Fruit fly (Drosophila melanogaster): Measurements from ENCODE around the gene CG3823.
A peak's percentile ranks its signal among the peaks of the same experiment; 100 is the strongest.

CG3823 gene

DNA sequence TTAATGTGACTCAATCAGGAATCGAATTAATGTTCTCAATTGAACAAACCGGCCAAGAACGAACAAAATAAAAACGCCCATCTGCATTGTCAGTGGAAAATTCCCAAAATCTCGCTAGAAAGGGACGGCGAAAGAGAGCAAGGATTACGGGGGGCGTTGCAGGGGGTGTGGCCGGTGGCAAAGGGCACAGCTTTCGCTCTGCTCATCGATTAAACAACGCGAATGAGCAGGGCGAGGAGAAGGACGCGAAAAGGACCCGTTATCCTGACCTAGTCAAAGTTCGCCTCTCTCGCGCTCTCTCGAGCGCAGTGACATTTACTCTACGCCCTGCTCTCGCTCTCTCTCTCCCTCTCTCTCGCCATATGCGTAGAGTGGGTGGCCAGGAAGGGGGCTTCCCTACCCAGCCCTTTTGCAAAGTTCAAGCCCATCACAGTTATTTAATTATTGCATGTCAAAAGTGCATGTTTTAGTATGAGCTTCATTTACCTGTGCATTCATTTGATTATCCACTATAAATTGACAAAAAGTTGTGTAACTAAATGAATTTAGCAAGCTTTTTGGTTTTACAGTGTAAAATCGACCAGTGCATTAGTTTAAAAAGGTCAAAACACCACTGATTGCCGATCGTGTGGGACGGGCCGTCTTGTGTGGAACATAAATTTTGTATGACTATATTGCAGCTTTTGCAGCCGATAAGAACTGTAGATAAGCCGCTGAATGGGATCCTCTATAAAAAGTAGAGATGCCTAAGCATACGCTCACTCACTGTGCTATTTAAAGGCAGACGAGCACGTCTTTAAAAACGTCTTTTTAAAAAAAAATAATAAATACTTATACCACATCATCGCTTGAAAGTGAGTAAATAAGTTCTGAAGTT, 35.2 kb downstream of the CG3823 start (continued):
- TF ChIP-seq Blimp-1 (GFP tag; optimal IDR thresholded peaks at IDR 0.05) = peak; percentile 11
- TF ChIP-seq CG8290 (GFP tag; optimal IDR thresholded peaks at IDR 0.05) = no peak
- TF ChIP-seq CG8290 (tag; optimal IDR thresholded peaks at IDR 0.05) = peak in 1 of 2 experiments; percentile 32
- peak; percentile 13 for TF ChIP-seq zfh2 (GFP tag; optimal IDR thresholded peaks at IDR 0.05)
- TF ChIP-seq CG7839 (tag; optimal IDR thresholded peaks at IDR 0.05) = peak; percentile 39
- TF ChIP-seq ATbp (GFP tag; optimal IDR thresholded peaks at IDR 0.05) = no peak
- TF ChIP-seq Scr (GFP tag; IDR thresholded peaks at IDR 0.05; ENCODE audit: partially characterized antibody) = no peak
- TF ChIP-seq BtbVII (GFP tag; optimal IDR thresholded peaks at IDR 0.05) = no peak
- TF ChIP-seq chn (GFP tag; optimal IDR thresholded peaks at IDR 0.05) = no peak
- 0 out of 2 replicates have a peak, but pooled peaks have one; percentile 21 for TF ChIP-seq CG11085 (GFP tag; IDR thresholded peaks at IDR 0.05)
- TF ChIP-seq phol (tag; optimal IDR thresholded peaks at IDR 0.05) = peak; percentile 2
- peak in 1 of 2 experiments; percentile 21 for TF ChIP-seq bsh (GFP tag; optimal IDR thresholded peaks at IDR 0.05)
- peak; percentile 23 for TF ChIP-seq Hmr (GFP tag; optimal IDR thresholded peaks at IDR 0.05)
- no peak for TF ChIP-seq CG7745 (tag; optimal IDR thresholded peaks at IDR 0.05)
- no peak for TF ChIP-seq stwl (tag; optimal IDR thresholded peaks at IDR 0.05)
- 0 out of 3 replicates have a peak, but pooled peaks have one; percentile 46 for TF ChIP-seq dysf (GFP tag; IDR thresholded peaks at IDR 0.05)
- TF ChIP-seq Nf-YA (GFP tag; IDR thresholded peaks at IDR 0.05) = no peak
- TF ChIP-seq Oaz (GFP tag; IDR thresholded peaks at IDR 0.05) = no peak
- peak; percentile 27 for TF ChIP-seq CG13775 (GFP tag; optimal IDR thresholded peaks at IDR 0.05)
- TF ChIP-seq odd (GFP tag; optimal IDR thresholded peaks at IDR 0.05) = no peak
- no peak for TF ChIP-seq Elba2 (GFP tag; optimal IDR thresholded peaks at IDR 0.05)
- no peak for TF ChIP-seq cad (GFP tag; optimal IDR thresholded peaks at IDR 0.05)
- peak; percentile 66 for TF ChIP-seq sens (GFP tag)
- TF ChIP-seq CG3407 (GFP tag; optimal IDR thresholded peaks at IDR 0.05) = no peak
- no peak for TF ChIP-seq slou (GFP tag; optimal IDR thresholded peaks at IDR 0.05)
- TF ChIP-seq CG6272 (GFP tag; IDR thresholded peaks at IDR 0.05) = no peak
- no peak for TF ChIP-seq CG15073 (GFP tag; optimal IDR thresholded peaks at IDR 0.05)
- TF ChIP-seq Dll (GFP tag; IDR thresholded peaks at IDR 0.05; ENCODE audit: partially characterized antibody) = no peak
- no peak for TF ChIP-seq br (optimal IDR thresholded peaks at IDR 0.05)
- no peak for TF ChIP-seq CG10565 (GFP tag; optimal IDR thresholded peaks at IDR 0.05)
- TF ChIP-seq vnd (GFP tag; IDR thresholded peaks at IDR 0.05; ENCODE audit: partially characterized antibody) = no peak
- TF ChIP-seq CG31388 (GFP tag; optimal IDR thresholded peaks at IDR 0.05) = no peak
- no peak for TF ChIP-seq hkb (optimal IDR thresholded peaks at IDR 0.05)
- no peak for TF ChIP-seq hkb (GFP tag; IDR thresholded peaks at IDR 0.05)
- TF ChIP-seq ranshi (GFP tag; IDR thresholded peaks at IDR 0.05) = no peak
- peak; percentile 22 for TF ChIP-seq CG13624 (GFP tag; optimal IDR thresholded peaks at IDR 0.05)
- 0 out of 2 replicates have a peak, but pooled peaks have one; percentile 4 for TF ChIP-seq NFAT (GFP tag; IDR thresholded peaks at IDR 0.05)
- TF ChIP-seq gsb (GFP tag; IDR thresholded peaks at IDR 0.05) = no peak
- TF ChIP-seq CG1832 (GFP tag; optimal IDR thresholded peaks at IDR 0.05) = no peak
- TF ChIP-seq Hr78 (GFP tag; optimal IDR thresholded peaks at IDR 0.05) = peak in 1 of 2 experiments; percentile 9
- TF ChIP-seq Sox100B (GFP tag; optimal IDR thresholded peaks at IDR 0.05) = peak; percentile 19
- TF ChIP-seq oc (tag; optimal IDR thresholded peaks at IDR 0.05) = no peak
- peak; percentile 2 for TF ChIP-seq lilli (GFP tag; optimal IDR thresholded peaks at IDR 0.05)
- TF ChIP-seq tin (GFP tag; optimal IDR thresholded peaks at IDR 0.05) = peak; percentile 6
- TF ChIP-seq crol (GFP tag; IDR thresholded peaks at IDR 0.05) = peak; percentile 76
- TF ChIP-seq CG12299 (tag; optimal IDR thresholded peaks at IDR 0.05) = no peak
- no peak for TF ChIP-seq ftz-f1 (GFP tag; optimal IDR thresholded peaks at IDR 0.05)
- no peak for TF ChIP-seq cwo (GFP tag; optimal IDR thresholded peaks at IDR 0.05)
- no peak for TF ChIP-seq al (GFP tag; IDR thresholded peaks at IDR 0.05)
- no peak for TF ChIP-seq gfzf (GFP tag; optimal IDR thresholded peaks at IDR 0.05)

Measured in whole organism, embryonic.